Fruit fly (Drosophila melanogaster) whole organism, embryonic: ENCODE results near the gene CG43090.

Experiments
- BEAF-32 ChIP-seq: fragments of 200-800 bp; sonication (Bioruptor generic); optimal IDR thresholded peaks from 3 replicates; lab custom pipeline; 2017; ENCODE audit warnings: missing biosample characterization, missing genetic modification characterization, mild to moderate bottlenecking, moderate library complexity, missing genetic modification reagents
- BtbVII ChIP-seq: fragments of 200-800 bp; sonication (Bioruptor generic); optimal IDR thresholded peaks from 3 replicates; lab custom pipeline; 2017; ENCODE audit warnings: missing biosample characterization, mild to moderate bottlenecking, missing genetic modification characterization
- CG10147 ChIP-seq: fragments of 200-800 bp; sonication (Bioruptor generic); optimal IDR thresholded peaks from 2 replicates; lab custom pipeline; 2019; ENCODE audit warnings: missing biosample characterization, mild to moderate bottlenecking, missing genetic modification characterization, moderate library complexity
- CG10543 ChIP-seq: fragments of 200-800 bp; sonication (Bioruptor generic); optimal IDR thresholded peaks from 3 replicates; lab custom pipeline; 2017; ENCODE audit warnings: missing biosample characterization, mild to moderate bottlenecking, missing genetic modification characterization, moderate library complexity
- CG11398 ChIP-seq: fragments of 200-800 bp; sonication (Bioruptor generic); optimal IDR thresholded peaks from 2 replicates; lab custom pipeline; 2016; ENCODE audit warnings: missing biosample characterization, missing genetic modification characterization
- CG11504 ChIP-seq: fragments of 200-800 bp; sonication (Bioruptor generic); optimal IDR thresholded peaks from 3 replicates; lab custom pipeline; 2019; ENCODE audit warnings: missing biosample characterization, mild to moderate bottlenecking, missing genetic modification characterization, moderate library complexity
- CG11560 ChIP-seq: fragments of 200-800 bp; sonication (Bioruptor generic); IDR thresholded peaks from 3 replicates; pipeline ENCODE4 v1.3.6; 2022; ENCODE audit warnings: missing biosample characterization, missing genetic modification characterization
- CG11695 ChIP-seq: fragments of 200-800 bp; sonication (Bioruptor generic); IDR thresholded peaks from 3 replicates; pipeline ENCODE4 v1.3.6; 2022; ENCODE audit warnings: missing biosample characterization, missing genetic modification characterization
- CG15514 ChIP-seq: fragments of 200-800 bp; sonication (Bioruptor generic); optimal IDR thresholded peaks from 3 replicates; lab custom pipeline; 2017; ENCODE audit warnings: missing biosample characterization, missing genetic modification characterization, mild to moderate bottlenecking, moderate library complexity, missing genetic modification reagents
- CG1832 ChIP-seq: fragments of 200-800 bp; sonication (Bioruptor generic); optimal IDR thresholded peaks from 2 replicates; lab custom pipeline; 2017; ENCODE audit warnings: missing biosample characterization, mild to moderate bottlenecking, missing genetic modification characterization, inconsistent platforms
- CG2116 ChIP-seq: fragments of 200-800 bp; sonication (Bioruptor generic); optimal IDR thresholded peaks from 3 replicates; lab custom pipeline; 2018; ENCODE audit warnings: missing biosample characterization, mild to moderate bottlenecking, missing genetic modification characterization
- CG3281 ChIP-seq: fragments of 200-800 bp; sonication (Bioruptor generic); optimal IDR thresholded peaks from 3 replicates; lab custom pipeline; 2017; ENCODE audit warnings: missing biosample characterization, mild to moderate bottlenecking, missing genetic modification characterization
- CG34422 ChIP-seq: fragments of 200-800 bp; sonication (Bioruptor generic); IDR thresholded peaks from 3 replicates; pipeline ENCODE4 v1.3.6; 2022; ENCODE audit warnings: missing biosample characterization, missing genetic modification characterization
- CG4282 ChIP-seq: fragments of 200-800 bp; sonication (Bioruptor generic); optimal IDR thresholded peaks from 2 replicates; lab custom pipeline; 2016; ENCODE audit warnings: missing biosample characterization, missing genetic modification characterization
- CG7987 ChIP-seq: fragments of 200-800 bp; sonication (Bioruptor generic); optimal IDR thresholded peaks from 2 replicates; lab custom pipeline; 2018; ENCODE audit warnings: missing biosample characterization, mild to moderate bottlenecking, missing genetic modification characterization, moderate library complexity
- CG8924 ChIP-seq: fragments of 200-800 bp; optimal IDR thresholded peaks from 3 replicates; lab custom pipeline; 2019; ENCODE audit warnings: missing biosample characterization, mild to moderate bottlenecking, missing genetic modification characterization, moderate library complexity
- CrebB ChIP-seq: fragments of 200-800 bp; sonication (Bioruptor generic); optimal IDR thresholded peaks from 3 replicates; lab custom pipeline; 2018; ENCODE audit warnings: missing biosample characterization, mild to moderate bottlenecking, missing genetic modification characterization
- Deaf1 ChIP-seq: fragments of 200-800 bp; optimal IDR thresholded peaks from 3 replicates; lab custom pipeline; 2019; ENCODE audit warnings: missing biosample characterization, mild to moderate bottlenecking, missing genetic modification characterization, moderate library complexity
- Dp ChIP-seq: fragments of 200-800 bp; sonication (Bioruptor generic); optimal IDR thresholded peaks from 2 replicates; lab custom pipeline; 2018; ENCODE audit warnings: missing biosample characterization, mild to moderate bottlenecking, missing genetic modification characterization, moderate library complexity
- Fer1 ChIP-seq: fragments of 200-800 bp; sonication (Bioruptor generic); optimal IDR thresholded peaks from 2 replicates; lab custom pipeline; 2017; ENCODE audit warnings: missing biosample characterization, mild to moderate bottlenecking, missing genetic modification characterization
- Fer2 ChIP-seq: fragments of 200-800 bp; sonication (Bioruptor generic); optimal IDR thresholded peaks from 2 replicates; lab custom pipeline; 2018; ENCODE audit warnings: missing biosample characterization, mild to moderate bottlenecking, missing genetic modification characterization, moderate library complexity
- GATAe ChIP-seq: fragments of 200-800 bp; sonication (Bioruptor generic); conservative IDR thresholded peaks from 2 replicates; pipeline ENCODE4 v1.3.6; 2022; ENCODE audit warnings: missing biosample characterization, missing genetic modification characterization
- Gsc ChIP-seq: fragments of 200-800 bp; sonication (Bioruptor generic); IDR thresholded peaks from 2 replicates; pipeline ENCODE4 v1.3.6; 2022; ENCODE audit warnings: missing biosample characterization, missing genetic modification characterization
- HHEX ChIP-seq: fragments of 200-800 bp; sonication (Bioruptor generic); optimal IDR thresholded peaks from 3 replicates; lab custom pipeline; 2017; ENCODE audit warnings: missing biosample characterization, mild to moderate bottlenecking, missing genetic modification characterization, missing genetic modification reagents
- HLH3B ChIP-seq: fragments of 200-800 bp; sonication (Bioruptor generic); IDR thresholded peaks from 2 replicates; pipeline ENCODE4 v1.3.6; 2022; ENCODE audit warnings: missing biosample characterization, missing genetic modification characterization
- Hr51 ChIP-seq, 2 experiments: fragments of 200-800 bp; sonication (Bioruptor generic); optimal IDR thresholded peaks; 2 replicates in 1 of 2; 3 replicates in 1 of 2; lab custom pipeline; 2016 to 2018; ENCODE audit warnings: missing biosample characterization in 2 of 2, missing genetic modification characterization in 2 of 2, mild to moderate bottlenecking in 1 of 2, moderate library complexity in 1 of 2
- Hr78 ChIP-seq, 2 experiments: fragments of 200-800 bp in 1 of 2; fragments of >200 bp in 1 of 2; sonication (Bioruptor generic) in 1 of 2; optimal IDR thresholded peaks; 2 replicates each; lab custom pipeline; 2017 to 2019; ENCODE audit warnings: missing biosample characterization in 2 of 2, missing genetic modification characterization in 2 of 2, mild to moderate bottlenecking in 1 of 2, moderate library complexity in 1 of 2
- MBD-R2 ChIP-seq: fragments of 200-800 bp; sonication (Bioruptor generic); IDR thresholded peaks from 2 replicates; pipeline ENCODE4 v1.3.6; 2022; ENCODE audit warnings: missing biosample characterization, missing genetic modification characterization
- MESR4 ChIP-seq: fragments of 200-800 bp; sonication (Bioruptor generic); optimal IDR thresholded peaks from 2 replicates; lab custom pipeline; 2018; ENCODE audit warnings: missing biosample characterization, mild to moderate bottlenecking, missing genetic modification characterization, moderate library complexity
- Nf-YC ChIP-seq: fragments of 200-800 bp; optimal IDR thresholded peaks from 3 replicates; lab custom pipeline; 2019; ENCODE audit warnings: missing biosample characterization, mild to moderate bottlenecking, missing genetic modification characterization, moderate library complexity
- Pdp1 ChIP-seq, 2 experiments: fragments of 200-800 bp; sonication (Bioruptor generic); optimal IDR thresholded peaks; 3 replicates each; lab custom pipeline; 2016; ENCODE audit warnings: missing biosample characterization in 2 of 2, missing genetic modification characterization in 2 of 2, mild to moderate bottlenecking in 1 of 2, moderate library complexity in 1 of 2
- bab2 ChIP-seq: fragments of 200-800 bp; sonication (Bioruptor generic); optimal IDR thresholded peaks from 2 replicates; lab custom pipeline; 2016; ENCODE audit warnings: missing biosample characterization, missing genetic modification characterization
- ci ChIP-seq: fragments of 200-800 bp; sonication (Bioruptor generic); IDR thresholded peaks from 3 replicates; pipeline ENCODE4 v1.3.6; 2022; ENCODE audit warnings: missing biosample characterization, missing genetic modification characterization
- crp ChIP-seq, 2 experiments: fragments of 200-800 bp; sonication (Bioruptor generic); optimal IDR thresholded peaks; 2 replicates in 1 of 2; 3 replicates in 1 of 2; lab custom pipeline; 2017; ENCODE audit warnings: missing biosample characterization in 2 of 2, missing genetic modification characterization in 2 of 2, mild to moderate bottlenecking in 1 of 2, moderate library complexity in 1 of 2
- cwo ChIP-seq: fragments of 200-800 bp; sonication (Bioruptor generic); optimal IDR thresholded peaks from 3 replicates; lab custom pipeline; 2017; ENCODE audit warnings: missing biosample characterization, missing genetic modification characterization, mild to moderate bottlenecking, moderate library complexity, missing genetic modification reagents
- ftz-f1 ChIP-seq: fragments of 200-800 bp; sonication (Bioruptor generic); optimal IDR thresholded peaks from 2 replicates; lab custom pipeline; 2016; ENCODE audit warnings: missing biosample characterization, missing genetic modification characterization
- grau ChIP-seq: fragments of 200-800 bp; optimal IDR thresholded peaks from 3 replicates; lab custom pipeline; 2019; ENCODE audit warnings: missing biosample characterization, mild to moderate bottlenecking, missing genetic modification characterization, moderate library complexity
- grn ChIP-seq: fragments of 200-800 bp; sonication (Bioruptor generic); optimal IDR thresholded peaks from 3 replicates; lab custom pipeline; 2017; ENCODE audit warnings: missing biosample characterization, missing genetic modification characterization
- hbn ChIP-seq: fragments of 200-800 bp; sonication (Bioruptor generic); IDR thresholded peaks from 2 replicates; pipeline ENCODE4 v1.3.6; 2022; ENCODE audit warnings: missing biosample characterization, missing genetic modification characterization; ENCODE audit not compliant: partially characterized antibody
- ind ChIP-seq: fragments of 200-800 bp; sonication (Bioruptor generic); optimal IDR thresholded peaks from 3 replicates; lab custom pipeline; 2016; ENCODE audit warnings: missing biosample characterization, missing genetic modification characterization
- kni ChIP-seq: fragments of 200-800 bp; sonication (Bioruptor generic); optimal IDR thresholded peaks from 3 replicates; lab custom pipeline; 2017; ENCODE audit warnings: mild to moderate bottlenecking, missing biosample characterization, missing genetic modification reagents, missing genetic modification characterization
- lov ChIP-seq, 2 experiments: fragments of 200-800 bp in 1 of 2; fragments of >200 bp in 1 of 2; sonication (Bioruptor generic) in 1 of 2; IDR thresholded peaks in 1 of 2; optimal IDR thresholded peaks in 1 of 2; 2 replicates in 1 of 2; 3 replicates in 1 of 2; pipeline versions ENCODE4 v1.3.6 to Lab custom; 2017 to 2022; ENCODE audit warnings: missing biosample characterization in 1 of 2, missing genetic modification characterization in 1 of 2
- mirr ChIP-seq: fragments of 200-800 bp; sonication (Bioruptor generic); optimal IDR thresholded peaks from 3 replicates; lab custom pipeline; 2018; ENCODE audit warnings: missing biosample characterization, mild to moderate bottlenecking, missing genetic modification characterization
- rib ChIP-seq: fragments of 200-800 bp; sonication (Bioruptor generic); IDR thresholded peaks from 2 replicates; pipeline ENCODE4 v1.3.6; 2022; ENCODE audit warnings: missing biosample characterization, missing genetic modification characterization
- sd ChIP-seq: fragments of 200-800 bp; sonication (Bioruptor generic); optimal IDR thresholded peaks from 3 replicates; lab custom pipeline; 2018; ENCODE audit warnings: missing biosample characterization, mild to moderate bottlenecking, missing genetic modification characterization, moderate library complexity
- unc-4 ChIP-seq: fragments of 200-800 bp; sonication (Bioruptor generic); IDR thresholded peaks from 2 replicates; pipeline ENCODE4 v1.3.6; 2022; ENCODE audit warnings: missing biosample characterization, missing genetic modification characterization; ENCODE audit not compliant: partially characterized antibody
- wor ChIP-seq: fragments of 200-800 bp; sonication (Bioruptor generic); IDR thresholded peaks from 2 replicates; pipeline ENCODE4 v1.3.6; 2022; ENCODE audit warnings: missing biosample characterization, missing genetic modification characterization

CG43090 gene

dm6 chrX:6219845-6220345 lies 20.2 kb upstream of the CG43090 start, which contains the start of gene Efr (continued):
- TF ChIP-seq CG4282 (GFP tag; lab: Kevin White, UChicago) (no peak), CG8924 (tag; lab: Kevin White, UChicago) (peak; percentile 2), CG34422 (GFP tag; lab: Robert Waterston, UW) (peak; percentile 35; the same call in 1 of the 3 replicates), ftz-f1 (GFP tag; lab: Kevin White, UChicago) (peak; percentile 99), mirr (GFP tag; lab: Kevin White, UChicago) (peak; percentile 85), bab2 (GFP tag; lab: Kevin White, UChicago) (no peak), Nf-YC (tag; lab: Kevin White, UChicago) (peak; percentile 16), Fer2 (tag; lab: Kevin White, UChicago) (no peak), Fer1 (GFP tag; lab: Kevin White, UChicago) (peak; percentile 15), ind (GFP tag; lab: Kevin White, UChicago) (no peak), MESR4 (GFP tag; lab: Kevin White, UChicago) (peak; percentile 56), grau (tag; lab: Kevin White, UChicago) (no peak), ci (GFP tag; lab: Robert Waterston, UW) (0 out of 3 replicates have a peak, but pooled peaks have one; percentile 40), BEAF-32 (GFP tag; lab: Kevin White, UChicago) (peak; percentile 28), CG2116 (GFP tag; lab: Kevin White, UChicago) (peak; percentile 22), Hr78 (GFP tag; optimal IDR thresholded peaks at IDR 0.05; lab: Kevin White, UChicago) (peak in 1 of 2 experiments; percentile 20), HLH3B (GFP tag; lab: Robert Waterston, UW) (no peak), CG3281 (peak; percentile 26), HHEX (peak; percentile 36), sd (tag; lab: Kevin White, UChicago) (peak; percentile 80), Hr51 (GFP tag; optimal IDR thresholded peaks at IDR 0.05; lab: Kevin White, UChicago) (no peak), BtbVII (peak; percentile 13), CG11695 (GFP tag; lab: Robert Waterston, UW) (no peak), grn (peak; percentile 97), CG10543 (peak; percentile 61), CG11560 (tag; lab: Robert Waterston, UW) (no peak), cwo (GFP tag; lab: Kevin White, UChicago) (peak; percentile 39), CG11398 (GFP tag; lab: Kevin White, UChicago) (no peak), wor (no peak), Deaf1 (tag; lab: Kevin White, UChicago) (peak; percentile 28), GATAe (GFP tag; lab: Robert Waterston, UW) (0 out of 2 replicates have a peak, but pooled peaks have one; percentile 33), CG1832 (peak; percentile 25), kni (GFP tag; lab: Kevin White, UChicago) (peak; percentile 55), crp (GFP tag; optimal IDR thresholded peaks at IDR 0.05; lab: Kevin White, UChicago) (peak in 1 of 2 experiments; percentile 83), hbn (GFP tag; lab: Robert Waterston, UW) (peak; percentile 33; the same call in 1 of the 2 replicates), Dp (GFP tag; lab: Kevin White, UChicago) (peak; percentile 84), MBD-R2 (GFP tag; lab: Robert Waterston, UW) (peak; percentile 50), CG10147 (peak; percentile 10), CrebB (tag; lab: Kevin White, UChicago) (peak; percentile 28), Gsc (no peak), rib (GFP tag; lab: Robert Waterston, UW) (peak; percentile 34; the same call in 1 of the 2 replicates), unc-4 (GFP tag; lab: Robert Waterston, UW) (peak; percentile 52), Pdp1 (GFP tag; optimal IDR thresholded peaks at IDR 0.05; lab: Kevin White, UChicago) (peak in 1 of 2 experiments; percentile 50), lov (optimal IDR thresholded peaks at IDR 0.05; lab: Kevin White, UChicago) (no peak), lov (GFP tag; IDR thresholded peaks at IDR 0.05; lab: Robert Waterston, UW) (0 out of 3 replicates have a peak, but pooled peaks have one; percentile 30), CG11504 (tag; lab: Kevin White, UChicago) (peak; percentile 11), CG15514 (peak; percentile 39), CG7987 (peak; percentile 8)
